Fruit fly (Drosophila melanogaster) whole organism, pupa: Measurements from ENCODE around the gene PolG2.

Source experiments
- CG10348 ChIP-seq: fragments of 200-800 bp; sonication (Bioruptor generic); IDR thresholded peaks from 2 replicates; pipeline ENCODE4 v1.3.6; 2022; ENCODE audit warnings: missing biosample characterization, missing genetic modification characterization
- CG12605 ChIP-seq: fragments of 200-800 bp; sonication (Bioruptor generic); IDR thresholded peaks from 2 replicates; pipeline ENCODE4 v1.3.6; 2022; ENCODE audit warnings: missing biosample characterization, missing genetic modification characterization
- CG13204 ChIP-seq: fragments of 200-800 bp; sonication (Bioruptor generic); optimal IDR thresholded peaks from 2 replicates; lab custom pipeline; 2018; ENCODE audit warnings: missing biosample characterization, mild to moderate bottlenecking, missing genetic modification characterization, moderate library complexity
- CG14655 ChIP-seq: fragments of 200-800 bp; sonication (Bioruptor generic); optimal IDR thresholded peaks from 3 replicates; lab custom pipeline; 2017; ENCODE audit warnings: mild to moderate bottlenecking, missing biosample characterization, missing genetic modification reagents, missing genetic modification characterization
- CG15710 ChIP-seq: fragments of 200-800 bp; sonication (Bioruptor generic); optimal IDR thresholded peaks from 2 replicates; lab custom pipeline; 2018; ENCODE audit warnings: missing biosample characterization, mild to moderate bottlenecking, missing genetic modification characterization, moderate library complexity
- CG17806 ChIP-seq: fragments of 200-800 bp; sonication (Bioruptor generic); optimal IDR thresholded peaks from 2 replicates; lab custom pipeline; 2018; ENCODE audit warnings: missing biosample characterization, mild to moderate bottlenecking, missing genetic modification characterization, moderate library complexity
- CG32121 ChIP-seq: fragments of 200-800 bp; sonication (Bioruptor generic); IDR thresholded peaks from 2 replicates; pipeline ENCODE4 v1.3.6; 2022; ENCODE audit warnings: missing biosample characterization, missing genetic modification characterization
- CG34367 ChIP-seq: fragments of 200-800 bp; sonication (Bioruptor generic); optimal IDR thresholded peaks from 2 replicates; lab custom pipeline; 2018; ENCODE audit warnings: missing biosample characterization, mild to moderate bottlenecking, missing genetic modification characterization
- CG4496 ChIP-seq: fragments of 200-800 bp; sonication (Bioruptor generic); IDR thresholded peaks from 3 replicates; pipeline ENCODE4 v1.3.6; 2022; ENCODE audit warnings: missing biosample characterization, missing genetic modification characterization
- CG8159 ChIP-seq: fragments of 200-800 bp; sonication (Bioruptor generic); optimal IDR thresholded peaks from 3 replicates; lab custom pipeline; 2018; ENCODE audit warnings: missing biosample characterization, mild to moderate bottlenecking, missing genetic modification characterization, moderate library complexity
- CG8301 ChIP-seq: fragments of 200-800 bp; sonication (Bioruptor generic); optimal IDR thresholded peaks from 2 replicates; lab custom pipeline; 2018; ENCODE audit warnings: missing biosample characterization, mild to moderate bottlenecking, missing genetic modification characterization
- CG9948 ChIP-seq: fragments of 200-800 bp; sonication (Bioruptor generic); optimal IDR thresholded peaks from 2 replicates; lab custom pipeline; 2018; ENCODE audit warnings: missing biosample characterization, mild to moderate bottlenecking, missing genetic modification characterization, moderate library complexity
- D1 ChIP-seq: fragments of 200-800 bp; sonication (Bioruptor generic); optimal IDR thresholded peaks from 2 replicates; lab custom pipeline; 2018; ENCODE audit warnings: missing biosample characterization, mild to moderate bottlenecking, missing genetic modification characterization, moderate library complexity
- EcR ChIP-seq: fragments of 200-800 bp; sonication (Bioruptor generic); optimal IDR thresholded peaks from 3 replicates; lab custom pipeline; 2019; ENCODE audit warnings: missing biosample characterization, missing genetic modification characterization, mild to moderate bottlenecking, moderate library complexity, missing genetic modification reagents
- Ets98B ChIP-seq: fragments of 200-800 bp; sonication (Bioruptor generic); IDR thresholded peaks from 2 replicates; pipeline ENCODE4 v1.3.6; 2022; ENCODE audit warnings: missing biosample characterization, missing genetic modification characterization
- Pif1A ChIP-seq: fragments of 200-800 bp; sonication (Bioruptor generic); optimal IDR thresholded peaks from 3 replicates; lab custom pipeline; 2016; ENCODE audit warnings: missing biosample characterization, missing genetic modification characterization
- Pif1B ChIP-seq: fragments of 200-800 bp; sonication (Bioruptor generic); optimal IDR thresholded peaks from 3 replicates; lab custom pipeline; 2016; ENCODE audit warnings: missing biosample characterization, missing genetic modification characterization
- Snoo ChIP-seq: fragments of 200-800 bp; sonication (Bioruptor generic); optimal IDR thresholded peaks from 3 replicates; lab custom pipeline; 2017; ENCODE audit warnings: missing biosample characterization, mild to moderate bottlenecking, missing genetic modification characterization, inconsistent platforms
- fd96Ca ChIP-seq: fragments of 200-800 bp; sonication (Bioruptor generic); IDR thresholded peaks from 3 replicates; pipeline ENCODE4 v1.3.6; 2022; ENCODE audit warnings: missing biosample characterization, missing genetic modification characterization
- gl ChIP-seq: fragments of 200-800 bp; sonication (Bioruptor generic); optimal IDR thresholded peaks from 2 replicates; lab custom pipeline; 2018; ENCODE audit warnings: missing biosample characterization, mild to moderate bottlenecking, missing genetic modification characterization
- rn ChIP-seq: fragments of 200-800 bp; sonication (Bioruptor generic); IDR thresholded peaks from 2 replicates; pipeline ENCODE4 v1.3.6; 2022; ENCODE audit warnings: missing biosample characterization, missing genetic modification characterization

PolG2 gene

DNA sequence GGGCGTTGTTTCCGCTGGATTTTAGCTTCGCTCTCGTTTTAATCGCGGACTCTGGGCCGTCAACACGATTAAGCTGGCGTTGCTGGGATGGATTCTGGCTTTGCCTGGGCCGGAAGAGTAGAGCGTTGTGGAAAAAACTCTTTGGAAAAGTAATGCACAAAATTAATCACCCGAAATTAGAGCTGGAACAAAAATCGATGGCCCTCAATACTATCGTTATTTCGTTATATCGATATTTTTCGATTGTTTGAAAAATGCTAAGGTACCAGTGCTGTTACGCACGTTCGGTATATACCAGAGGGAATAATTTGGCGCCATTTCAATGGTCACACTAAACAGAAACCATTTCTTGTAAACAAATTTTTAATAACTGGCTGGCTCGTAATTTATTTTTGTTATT, 3.4 kb downstream of the PolG2 start, which contains the start of the genes Arpc1 and Orc5:
Gene Arpc1 (minus strand): TSS at position 202 of the 400 bp plus-strand sequence.
Gene Orc5 (plus strand): TSS at position 298 of the 400 bp plus-strand sequence.
- TF ChIP-seq CG14655 (GFP tag; lab: Kevin White, UChicago) = no peak
- no peak for TF ChIP-seq rn (GFP tag; lab: Robert Waterston, UW)

- TF ChIP-seq CG9948 (no peak), fd96Ca (no peak), CG8301 (no peak), CG15710 (no peak), Snoo (no peak), rn (GFP tag; lab: Robert Waterston, UW) (no peak), CG17806 (tag; lab: Kevin White, UChicago) (no peak), CG14655 (GFP tag; lab: Kevin White, UChicago) (no peak), CG8159 (tag; lab: Kevin White, UChicago) (no peak), D1 (tag; lab: Kevin White, UChicago) (no peak)
- TF ChIP-seq, all 21 proteins: peak for 0
Measured at dm6 chr2L:13827557-13827956, 5.3 kb downstream of the PolG2 start, which contains the start of gene PolG1. Gene PolG1, minus strand, starts transcription at chr2L:13827772.

dm6 chr2L:13820948-13821347, 12.0 kb downstream of the PolG2 start, which contains the start of gene b:
Gene b, plus strand, starts transcription at chr2L:13821248.
- no peak for TF ChIP-seq Pif1A (GFP tag; lab: Kevin White, UChicago)
- no peak for TF ChIP-seq Ets98B (GFP tag; lab: Robert Waterston, UW)

DNA sequence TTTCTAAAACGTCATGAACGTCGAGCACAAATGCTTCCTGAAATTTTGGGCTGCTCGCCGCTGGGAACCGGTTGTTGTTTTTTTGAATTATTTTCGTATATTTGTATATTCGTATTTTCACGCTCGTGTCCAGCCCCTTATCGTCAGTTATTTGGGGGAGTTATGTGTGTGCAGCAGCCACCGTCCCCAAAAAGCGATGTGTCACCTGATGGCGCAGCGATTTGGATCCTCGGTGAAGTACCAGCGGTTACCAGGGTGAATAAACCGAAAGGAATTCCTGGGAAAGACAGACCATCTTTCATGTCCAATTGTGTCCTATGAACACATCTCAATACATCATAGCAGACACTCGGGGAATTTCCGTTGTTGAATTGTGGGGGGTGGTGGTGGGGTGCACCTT, 12.7 kb downstream of the PolG2 start:
- TF ChIP-seq rn (GFP tag; lab: Robert Waterston, UW) (no peak), Ets98B (GFP tag; lab: Robert Waterston, UW) (no peak), CG8159 (tag; lab: Kevin White, UChicago) (no peak), Pif1A (GFP tag; lab: Kevin White, UChicago) (no peak), CG13204 (GFP tag; lab: Kevin White, UChicago) (no peak), fd96Ca (no peak), Snoo (no peak), CG15710 (no peak), CG14655 (GFP tag; lab: Kevin White, UChicago) (no peak), Pif1B (no peak), CG4496 (GFP tag; lab: Robert Waterston, UW) (no peak), CG17806 (tag; lab: Kevin White, UChicago) (no peak), CG10348 (GFP tag; lab: Robert Waterston, UW) (no peak), CG9948 (no peak), EcR (GFP tag; lab: Kevin White, UChicago) (no peak), gl (tag; lab: Kevin White, UChicago) (no peak), CG12605 (no peak)
- TF ChIP-seq, all 21 proteins: peak for 0

- TF ChIP-seq CG13204 (GFP tag; lab: Kevin White, UChicago) = no peak
- TF ChIP-seq CG8159 (tag; lab: Kevin White, UChicago) = no peak
- TF ChIP-seq CG15710 = no peak
- no peak for TF ChIP-seq CG14655 (GFP tag; lab: Kevin White, UChicago)
Measured at dm6 chr2L:13813604-13814178, 19.2 kb downstream of the PolG2 start, which contains the start of gene Sos. Gene Sos, plus strand, starts transcription at chr2L:13813816.

- TF ChIP-seq CG8301 (no peak), CG34367 (tag; lab: Kevin White, UChicago) (no peak), rn (GFP tag; lab: Robert Waterston, UW) (no peak), CG9948 (no peak), CG8159 (tag; lab: Kevin White, UChicago) (no peak), D1 (tag; lab: Kevin White, UChicago) (no peak), CG4496 (GFP tag; lab: Robert Waterston, UW) (no peak), CG12605 (no peak), Snoo (no peak), CG13204 (GFP tag; lab: Kevin White, UChicago) (no peak), Pif1B (no peak), CG32121 (GFP tag; lab: Robert Waterston, UW) (no peak), CG10348 (GFP tag; lab: Robert Waterston, UW) (no peak)
Measured at dm6 chr2L:13813156-13813555, 19.7 kb downstream of the PolG2 start, which contains the start of gene CG16888. Gene CG16888, minus strand, starts transcription at chr2L:13813256.

dm6 chr2L:13811323-13811722, 21.6 kb downstream of the PolG2 start, which contains the start of the genes Adat1 and CG16865:
Gene Adat1, minus strand, starts transcription at chr2L:13811474.
Gene CG16865, plus strand, starts transcription at chr2L:13811522.
- no peak for TF ChIP-seq EcR (GFP tag; lab: Kevin White, UChicago)
- no peak for TF ChIP-seq Pif1B
- TF ChIP-seq CG12605 = no peak
- no peak for TF ChIP-seq CG8159 (tag; lab: Kevin White, UChicago)
- TF ChIP-seq, all 21 proteins: peak for 0
